Worm (Caenorhabditis elegans): ENCODE results near the gene F26D11.12.

The F26D11.12 gene

DNA sequence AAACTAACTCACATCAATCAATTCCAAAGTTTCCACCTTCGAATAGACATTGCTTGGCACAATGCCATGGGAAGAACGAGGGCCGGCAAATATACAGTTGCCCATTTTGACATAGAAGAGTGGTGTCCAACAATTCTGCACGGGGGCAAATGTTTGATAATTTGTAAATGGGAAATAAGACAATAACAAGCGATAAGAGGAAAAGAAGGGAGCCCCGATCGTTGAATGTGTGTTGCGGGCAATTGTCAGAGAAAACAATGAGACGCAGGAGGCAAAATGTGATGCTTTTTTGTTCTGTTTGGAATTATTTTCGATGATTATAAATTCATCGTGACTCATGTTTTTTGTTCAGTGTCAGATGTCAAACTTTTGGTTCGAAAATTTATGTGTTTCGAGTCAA lies 1.1 kb upstream of the F26D11.12 start, which contains the start of gene pals-34:
TSS of gene pals-34 (minus strand) at position 280 of the 400 bp plus-strand sequence.
- TF ChIP-seq alr-1 (tag; optimal IDR thresholded peaks at IDR 0.05) (no peak), sma-3 (GFP tag; optimal IDR thresholded peaks at IDR 0.05) (no peak), ceh-16 (tag; optimal IDR thresholded peaks at IDR 0.05) (no peak), nhr-25 (tag; optimal IDR thresholded peaks at IDR 0.05) (no peak), ZK546.5 (tag; optimal IDR thresholded peaks at IDR 0.05) (no peak), snpc-4 (tag; optimal IDR thresholded peaks at IDR 0.05) (no peak), mdl-1 (tag; optimal IDR thresholded peaks at IDR 0.05) (no peak), skn-1 (tag; optimal IDR thresholded peaks at IDR 0.05) (no peak), ceh-82 (tag; optimal IDR thresholded peaks at IDR 0.05) (no peak), nhr-11 (tag; optimal IDR thresholded peaks at IDR 0.05) (no peak), ztf-1 (GFP tag; conservative IDR thresholded peaks at IDR 0.05) (no peak), nhr-77 (tag; optimal IDR thresholded peaks at IDR 0.05) (no peak), unc-55 (GFP tag; optimal IDR thresholded peaks at IDR 0.05) (no peak), mab-5 (tag; optimal IDR thresholded peaks at IDR 0.05) (no peak)

DNA sequence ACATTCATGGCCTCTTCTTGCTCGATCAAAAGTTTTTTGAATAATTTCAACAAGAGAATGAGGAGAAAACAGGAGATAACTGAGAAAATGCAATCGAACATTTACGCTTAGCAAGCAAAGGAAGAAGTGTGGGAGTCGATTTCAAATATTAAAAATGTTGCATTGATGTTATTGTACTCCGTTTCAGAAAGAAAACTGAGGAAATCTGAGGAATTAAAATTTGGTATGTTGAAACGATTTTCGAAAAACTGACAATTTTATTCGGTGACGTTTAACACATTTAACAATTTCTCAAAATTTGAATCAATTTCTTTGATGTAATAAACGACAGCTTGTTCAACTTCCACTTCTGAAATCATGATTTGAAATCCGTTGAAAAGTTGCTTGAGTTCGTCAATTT lies 560 bp downstream of the F26D11.12 start, which contains the start of gene F26D11.13:
TSS of gene F26D11.13 (minus strand) at position 101 of the 400 bp plus-strand sequence.
- TF ChIP-seq elt-1 (tag; optimal IDR thresholded peaks at IDR 0.05) (no peak), sma-9 (GFP tag; optimal IDR thresholded peaks at IDR 0.05) (no peak), sma-9 (tag; optimal IDR thresholded peaks at IDR 0.05) (no peak), aly-2 (tag; optimal IDR thresholded peaks at IDR 0.05) (no peak), zag-1 (tag; optimal IDR thresholded peaks at IDR 0.05) (no peak)

DNA sequence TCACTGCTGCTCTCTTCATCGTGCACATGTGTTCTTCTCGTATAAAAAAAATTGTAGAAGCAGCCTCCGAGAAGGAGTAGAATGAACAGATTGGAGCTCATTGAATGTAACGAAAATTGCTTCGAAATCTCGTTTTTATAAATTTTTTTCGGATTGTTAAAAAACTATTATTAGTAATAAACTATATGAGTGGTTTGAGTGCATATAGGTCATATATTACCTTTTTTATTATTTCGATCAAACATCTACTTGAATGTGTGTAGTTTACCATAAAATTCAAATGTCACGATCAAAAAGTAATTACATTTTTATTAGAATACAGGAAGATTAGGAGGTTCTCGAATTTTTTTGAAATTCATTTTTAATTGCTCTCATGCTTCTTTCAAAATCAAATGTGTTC lies 2.3 kb downstream of the F26D11.12 start, which contains the start of gene clec-216:
TSS of gene clec-216 (minus strand) at position 101 of the 400 bp plus-strand sequence.
- TF ChIP-seq unc-39 (tag; optimal IDR thresholded peaks at IDR 0.05) (no peak), nhr-11 (tag; optimal IDR thresholded peaks at IDR 0.05) (no peak), nhr-21 (tag; optimal IDR thresholded peaks at IDR 0.05) (no peak), dmd-4 (tag; optimal IDR thresholded peaks at IDR 0.05) (no peak), unc-62 (GFP tag; optimal IDR thresholded peaks at IDR 0.05) (no peak), ceh-16 (tag; optimal IDR thresholded peaks at IDR 0.05) (no peak), ceh-82 (tag; optimal IDR thresholded peaks at IDR 0.05) (no peak), mab-5 (tag; optimal IDR thresholded peaks at IDR 0.05) (no peak), egl-27 (tag; optimal IDR thresholded peaks at IDR 0.05) (no peak), nhr-6 (tag; optimal IDR thresholded peaks at IDR 0.05) (no peak), nhr-12 (tag; optimal IDR thresholded peaks at IDR 0.05) (no peak), ama-1 (optimal IDR thresholded peaks at IDR 0.05) (no peak), mbf-1 (tag; optimal IDR thresholded peaks at IDR 0.05) (no peak)

DNA sequence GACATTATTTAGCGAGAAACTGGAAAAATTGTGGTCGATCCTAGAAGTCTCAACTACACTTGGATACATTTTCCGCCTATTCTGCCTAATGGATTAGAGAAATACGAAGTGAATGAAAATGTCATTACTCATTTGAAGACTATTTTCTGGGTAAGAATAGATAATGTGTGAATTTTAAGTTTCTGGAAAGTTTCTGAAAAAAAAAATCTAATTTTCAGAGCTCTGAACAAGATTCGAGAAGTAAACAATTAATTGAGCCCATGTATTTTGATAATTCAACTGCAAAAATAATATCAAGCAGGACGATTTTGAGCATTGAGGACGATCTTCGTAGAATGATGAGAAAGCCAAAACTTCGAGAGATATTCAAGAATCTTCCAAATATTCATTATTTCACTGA lies 8.9 kb downstream of the F26D11.12 start:
- no peak for TF ChIP-seq sem-4 (tag; optimal IDR thresholded peaks at IDR 0.05)
- TF ChIP-seq sma-9 (GFP tag; optimal IDR thresholded peaks at IDR 0.05) = no peak
- TF ChIP-seq sma-9 (tag; optimal IDR thresholded peaks at IDR 0.05) = no peak
- TF ChIP-seq ztf-11 (tag; optimal IDR thresholded peaks at IDR 0.05) = no peak
- TF ChIP-seq nhr-12 (tag; optimal IDR thresholded peaks at IDR 0.05) = no peak
- TF ChIP-seq nhr-129 (tag; optimal IDR thresholded peaks at IDR 0.05) = no peak
- no peak for TF ChIP-seq sma-3 (GFP tag; optimal IDR thresholded peaks at IDR 0.05)
- no peak for TF ChIP-seq crh-2 (tag; optimal IDR thresholded peaks at IDR 0.05)
- no peak for TF ChIP-seq nhr-11 (tag; optimal IDR thresholded peaks at IDR 0.05)
- no peak for TF ChIP-seq gmeb-1 (tag; optimal IDR thresholded peaks at IDR 0.05)
- no peak for TF ChIP-seq ztf-4 (tag; optimal IDR thresholded peaks at IDR 0.05)
- TF ChIP-seq lin-39 (tag; optimal IDR thresholded peaks at IDR 0.05) = no peak
- no peak for TF ChIP-seq ztf-1 (GFP tag; conservative IDR thresholded peaks at IDR 0.05)
- TF ChIP-seq mbf-1 (tag; optimal IDR thresholded peaks at IDR 0.05) = no peak
- TF ChIP-seq ceh-82 (tag; optimal IDR thresholded peaks at IDR 0.05) = no peak
- no peak for TF ChIP-seq unc-55 (GFP tag; optimal IDR thresholded peaks at IDR 0.05)

DNA sequence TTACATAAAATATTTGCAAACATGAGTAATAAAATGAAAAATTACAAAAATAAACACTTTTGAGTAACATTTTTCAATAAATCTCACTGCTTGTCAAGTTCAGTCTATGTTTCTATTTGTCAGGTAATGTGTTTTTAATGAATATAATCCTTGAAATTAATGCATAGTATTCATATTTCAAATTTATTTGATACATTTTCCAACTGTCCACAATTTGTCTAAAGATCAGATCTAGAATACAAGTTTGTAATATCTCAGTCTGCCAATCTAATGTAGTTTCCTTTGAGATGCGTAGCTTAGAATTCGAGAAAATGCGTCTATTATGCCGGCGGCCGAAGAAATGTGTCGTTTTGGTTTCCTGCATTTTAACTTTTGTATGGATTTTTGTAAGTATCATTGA lies 11.5 kb downstream of the F26D11.12 start, which contains the start of gene Y97E10B.1:
TSS of gene Y97E10B.1 (plus strand) at position 301 of the 400 bp plus-strand sequence.
- TF ChIP-seq nhr-129 (tag; optimal IDR thresholded peaks at IDR 0.05) = no peak

DNA sequence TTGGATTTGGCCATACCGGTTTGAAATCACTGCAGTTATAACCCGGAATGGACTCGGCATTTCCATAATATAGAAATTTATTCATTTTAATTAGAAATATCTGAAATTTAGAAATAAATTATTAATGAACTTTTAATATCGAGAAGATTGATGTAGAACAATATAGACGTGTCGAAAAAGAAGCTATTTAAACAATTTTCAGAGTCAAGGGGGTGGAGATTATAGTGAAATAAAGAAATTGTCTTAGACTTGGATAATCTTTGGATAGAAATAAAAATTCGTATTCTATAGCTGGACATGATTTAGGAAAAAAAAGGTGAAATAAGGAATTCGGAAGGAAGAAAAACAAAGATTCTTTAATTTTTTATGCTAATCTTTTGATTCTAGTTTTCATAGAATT lies 14.8 kb downstream of the F26D11.12 start, which contains the start of gene srt-53:
TSS of gene srt-53 (minus strand) at position 101 of the 400 bp plus-strand sequence.
- TF ChIP-seq ZK546.5 (tag; optimal IDR thresholded peaks at IDR 0.05) = no peak
- TF ChIP-seq fos-1 (tag; optimal IDR thresholded peaks at IDR 0.05) = no peak
- TF ChIP-seq nhr-10 (tag; optimal IDR thresholded peaks at IDR 0.05) = no peak
- no peak for TF ChIP-seq sma-9 (GFP tag; optimal IDR thresholded peaks at IDR 0.05)
- no peak for TF ChIP-seq sma-9 (tag; optimal IDR thresholded peaks at IDR 0.05)
- no peak for TF ChIP-seq mdl-1 (tag; optimal IDR thresholded peaks at IDR 0.05)
- no peak for TF ChIP-seq lin-39 (tag; optimal IDR thresholded peaks at IDR 0.05)
- TF ChIP-seq ztf-11 (tag; optimal IDR thresholded peaks at IDR 0.05) = no peak
- no peak for TF ChIP-seq unc-39 (tag; optimal IDR thresholded peaks at IDR 0.05)
- TF ChIP-seq ceh-16 (tag; optimal IDR thresholded peaks at IDR 0.05) = no peak
- no peak for TF ChIP-seq elt-1 (tag; optimal IDR thresholded peaks at IDR 0.05)
- TF ChIP-seq sem-4 (tag; optimal IDR thresholded peaks at IDR 0.05) = no peak
- no peak for TF ChIP-seq nhr-25 (tag; optimal IDR thresholded peaks at IDR 0.05)
- no peak for TF ChIP-seq mbf-1 (tag; optimal IDR thresholded peaks at IDR 0.05)
- no peak for TF ChIP-seq nhr-11 (tag; optimal IDR thresholded peaks at IDR 0.05)
- TF ChIP-seq skn-1 (tag; optimal IDR thresholded peaks at IDR 0.05) = no peak
- TF ChIP-seq nhr-21 (tag; optimal IDR thresholded peaks at IDR 0.05) = no peak

Measured in whole organism, L2 larva.